Worm (Caenorhabditis elegans) whole organism, L1 larva: ENCODE data around the gene srt-47.

Experiments used
- F16B12.6 ChIP-seq: fragments of 150-350 bp; optimal IDR thresholded peaks from 2 replicates; lab custom pipeline; 2014; ENCODE audit warnings: missing biosample characterization, missing genetic modification characterization
- aly-2 ChIP-seq: fragments of 150-350 bp; optimal IDR thresholded peaks from 2 replicates; lab custom pipeline; 2014; ENCODE audit warnings: missing biosample characterization, missing genetic modification characterization
- blmp-1 ChIP-seq: fragments of 150-350 bp; optimal IDR thresholded peaks from 2 replicates; lab custom pipeline; 2014; ENCODE audit warnings: missing biosample characterization, missing genetic modification characterization
- ceh-82 ChIP-seq, 3 experiments: fragments of 150-350 bp in 1 of 3; sonication (generic microtip) in 2 of 3; optimal IDR thresholded peaks; 2 replicates each; lab custom pipeline; 2014 to 2017; ENCODE audit warnings: missing biosample characterization in 3 of 3, missing genetic modification characterization in 3 of 3
- ceh-88 ChIP-seq: fragments of 200-800 bp; sonication (Bioruptor generic); IDR thresholded peaks from 2 replicates; pipeline ENCODE4 v1.3.6; 2022; ENCODE audit warnings: missing genetic modification characterization, missing compliant biosample characterization
- ceh-90 ChIP-seq: sonication (generic microtip); optimal IDR thresholded peaks from 2 replicates; lab custom pipeline; 2016; ENCODE audit warnings: missing genetic modification characterization, missing compliant biosample characterization
- ces-1 ChIP-seq: fragments of 150-350 bp; optimal IDR thresholded peaks from 2 replicates; lab custom pipeline; 2014; ENCODE audit warnings: missing biosample characterization, missing genetic modification reagents, missing genetic modification characterization
- efl-1 ChIP-seq, 4 experiments: fragments of 150-350 bp; optimal IDR thresholded peaks in 3 of 4; peaks in 1 of 4; 1 replicate in 1 of 4; 2 replicates in 3 of 4; lab custom pipeline; 2014; ENCODE audit warnings: missing biosample characterization in 2 of 4, missing genetic modification characterization in 2 of 4, missing genetic modification reagents in 2 of 4
- egl-13 ChIP-seq: sonication (generic microtip); optimal IDR thresholded peaks from 2 replicates; lab custom pipeline; 2016; ENCODE audit warnings: missing genotype, missing genetic modification reagents, missing genetic modification characterization, missing compliant biosample characterization
- egl-27 ChIP-seq, 2 experiments: fragments of 150-350 bp in 1 of 2; sonication (generic microtip); optimal IDR thresholded peaks; 3 replicates each; lab custom pipeline; 2017 to 2018; ENCODE audit warnings: missing biosample characterization in 2 of 2, missing genetic modification characterization in 2 of 2, missing genetic modification reagents in 2 of 2
- elt-2 ChIP-seq: sonication (generic microtip); optimal IDR thresholded peaks from 2 replicates; lab custom pipeline; 2016; ENCODE audit warnings: missing genetic modification characterization, mild to moderate bottlenecking, inconsistent platforms, missing compliant biosample characterization, missing genetic modification reagents
- fkh-10 ChIP-seq: sonication (generic microtip); optimal IDR thresholded peaks from 2 replicates; lab custom pipeline; 2017; ENCODE audit warnings: missing biosample characterization, missing genetic modification reagents, missing genetic modification characterization
- fkh-4 ChIP-seq: sonication (generic microtip); optimal IDR thresholded peaks from 2 replicates; lab custom pipeline; 2016; ENCODE audit warnings: missing compliant biosample characterization, missing genetic modification characterization, borderline replicate concordance
- fkh-8 ChIP-seq: sonication (generic microtip); optimal IDR thresholded peaks from 2 replicates; lab custom pipeline; 2016; ENCODE audit warnings: mild to moderate bottlenecking, missing genetic modification characterization, missing compliant biosample characterization
- grh-1 ChIP-seq: fragments of 200-800 bp; sonication (Bioruptor generic); IDR thresholded peaks from 2 replicates; pipeline ENCODE4 v1.3.6; 2022; ENCODE audit warnings: missing genetic modification reagents, missing genetic modification characterization, missing compliant biosample characterization
- hlh-17 ChIP-seq: fragments of 200-800 bp; sonication (Bioruptor generic); optimal IDR thresholded peaks from 2 replicates; lab custom pipeline; 2018; ENCODE audit warnings: missing genetic modification characterization, mild to moderate bottlenecking, missing compliant biosample characterization, moderate library complexity, borderline replicate concordance
- hlh-4 ChIP-seq: sonication (generic microtip); optimal IDR thresholded peaks from 2 replicates; lab custom pipeline; 2016; ENCODE audit warnings: mild to moderate bottlenecking, missing genetic modification characterization, missing compliant biosample characterization
- hpl-2 ChIP-seq: fragments of 150-350 bp; optimal IDR thresholded peaks from 2 replicates; lab custom pipeline; 2014; ENCODE audit warnings: missing biosample characterization, missing genetic modification reagents, missing genetic modification characterization
- jun-1 ChIP-seq: fragments of 150-350 bp; optimal IDR thresholded peaks from 2 replicates; lab custom pipeline; 2014; ENCODE audit warnings: missing biosample characterization, missing genetic modification reagents, missing genetic modification characterization
- lin-13 ChIP-seq: fragments of 150-350 bp; optimal IDR thresholded peaks from 2 replicates; lab custom pipeline; 2014; ENCODE audit warnings: missing biosample characterization, missing genetic modification reagents, missing genetic modification characterization
- lin-14 ChIP-seq: fragments of 200-800 bp; sonication (Bioruptor generic); optimal IDR thresholded peaks from 2 replicates; lab custom pipeline; 2018; ENCODE audit warnings: mild to moderate bottlenecking, missing genetic modification characterization, moderate library complexity, missing compliant biosample characterization
- lin-15B ChIP-seq: fragments of 150-350 bp; sonication (generic microtip); optimal IDR thresholded peaks from 3 replicates; lab custom pipeline; 2014; ENCODE audit warnings: missing biosample characterization, missing genetic modification characterization
- lin-35 ChIP-seq, 2 experiments: fragments of 150-350 bp; optimal IDR thresholded peaks; 2 replicates each; lab custom pipeline; 2014; ENCODE audit warnings: missing biosample characterization in 2 of 2, missing genetic modification characterization in 2 of 2, missing genetic modification reagents in 2 of 2
- lin-39 ChIP-seq: fragments of 150-350 bp; optimal IDR thresholded peaks from 2 replicates; lab custom pipeline; 2014; ENCODE audit warnings: missing biosample characterization, missing genetic modification reagents, missing genetic modification characterization
- lsy-2 ChIP-seq, 2 experiments: fragments of 150-350 bp; optimal IDR thresholded peaks; 2 replicates each; lab custom pipeline; 2014; ENCODE audit warnings: missing biosample characterization in 2 of 2, missing genetic modification characterization in 2 of 2
- mep-1 ChIP-seq: fragments of 150-350 bp; optimal IDR thresholded peaks from 2 replicates; lab custom pipeline; 2014; ENCODE audit warnings: missing biosample characterization, missing genetic modification characterization
- nhr-19 ChIP-seq: fragments of 200-800 bp; sonication (Bioruptor generic); conservative IDR thresholded peaks from 2 replicates; pipeline ENCODE4 v1.3.6; 2022; ENCODE audit warnings: missing genetic modification characterization, missing compliant biosample characterization
- nhr-28 ChIP-seq: fragments of 150-350 bp; optimal IDR thresholded peaks from 2 replicates; lab custom pipeline; 2014; ENCODE audit warnings: missing biosample characterization, missing genetic modification characterization
- nhr-47 ChIP-seq: sonication (generic microtip); optimal IDR thresholded peaks from 2 replicates; lab custom pipeline; 2016; ENCODE audit warnings: mild to moderate bottlenecking, missing genetic modification characterization, moderate library complexity, missing compliant biosample characterization
- nhr-71 ChIP-seq: sonication (generic microtip); optimal IDR thresholded peaks from 2 replicates; lab custom pipeline; 2016; ENCODE audit warnings: mild to moderate bottlenecking, missing genetic modification characterization, moderate library complexity, missing compliant biosample characterization
- nhr-76 ChIP-seq: sonication (generic microtip); optimal IDR thresholded peaks from 2 replicates; lab custom pipeline; 2017; ENCODE audit warnings: missing biosample characterization, missing genetic modification characterization
- nhr-77 ChIP-seq: fragments of 150-350 bp; optimal IDR thresholded peaks from 2 replicates; lab custom pipeline; 2014; ENCODE audit warnings: missing biosample characterization, missing genetic modification characterization
- pag-3 ChIP-seq: sonication (generic microtip); optimal IDR thresholded peaks from 2 replicates; lab custom pipeline; 2017; ENCODE audit warnings: missing genetic modification characterization, mild to moderate bottlenecking, missing compliant biosample characterization, antibody characterized with exemption, borderline replicate concordance; ENCODE audit not compliant: insufficient read depth
- pax-3 ChIP-seq: fragments of 200-800 bp; sonication (Bioruptor generic); optimal IDR thresholded peaks from 2 replicates; lab custom pipeline; 2018; ENCODE audit warnings: mild to moderate bottlenecking, missing genetic modification characterization, moderate library complexity, missing compliant biosample characterization
- rnt-1 ChIP-seq: sonication (generic microtip); optimal IDR thresholded peaks from 2 replicates; lab custom pipeline; 2016; ENCODE audit warnings: mild to moderate bottlenecking, missing genetic modification characterization, moderate library complexity, missing compliant biosample characterization
- snpc-4 ChIP-seq: fragments of 150-350 bp; optimal IDR thresholded peaks from 2 replicates; lab custom pipeline; 2014; ENCODE audit warnings: missing biosample characterization, missing genetic modification characterization
- snu-23 ChIP-seq: sonication (generic microtip); optimal IDR thresholded peaks from 2 replicates; lab custom pipeline; 2016; ENCODE audit warnings: missing genetic modification characterization, missing compliant biosample characterization
- sptf-1 ChIP-seq: fragments of 150-350 bp; optimal IDR thresholded peaks from 2 replicates; lab custom pipeline; 2014; ENCODE audit warnings: missing biosample characterization, missing genetic modification characterization
- sup-37 ChIP-seq: fragments of 200-800 bp; sonication (Bioruptor generic); optimal IDR thresholded peaks from 2 replicates; lab custom pipeline; 2018; ENCODE audit warnings: mild to moderate bottlenecking, missing genetic modification characterization, missing compliant biosample characterization
- swsn-7 ChIP-seq: sonication (generic microtip); optimal IDR thresholded peaks from 2 replicates; lab custom pipeline; 2016; ENCODE audit warnings: missing genetic modification characterization, missing compliant biosample characterization
- unc-130 ChIP-seq: fragments of 150-350 bp; optimal IDR thresholded peaks from 2 replicates; lab custom pipeline; 2017; ENCODE audit warnings: missing biosample characterization, missing genetic modification characterization, inconsistent platforms
- unc-30 ChIP-seq: sonication (generic microtip); optimal IDR thresholded peaks from 2 replicates; lab custom pipeline; 2017; ENCODE audit warnings: missing biosample characterization, missing genetic modification characterization
- unc-62 ChIP-seq: fragments of 150-350 bp; optimal IDR thresholded peaks from 2 replicates; lab custom pipeline; 2014; ENCODE audit warnings: missing biosample characterization, missing genetic modification reagents, missing genetic modification characterization
- unc-86 ChIP-seq: sonication (generic microtip); optimal IDR thresholded peaks from 2 replicates; lab custom pipeline; 2016; ENCODE audit warnings: missing genetic modification characterization, missing compliant biosample characterization
- xbp-1 ChIP-seq: sonication (generic microtip); optimal IDR thresholded peaks from 2 replicates; lab custom pipeline; 2016; ENCODE audit warnings: missing genetic modification characterization, missing compliant biosample characterization
- ztf-11 ChIP-seq, 2 experiments: sonication (generic microtip); optimal IDR thresholded peaks; 2 replicates each; lab custom pipeline; 2016 to 2017; ENCODE audit warnings: missing genetic modification characterization in 2 of 2, missing biosample characterization in 1 of 2, missing compliant biosample characterization in 1 of 2
- ztf-4 ChIP-seq: fragments of 150-350 bp; optimal IDR thresholded peaks from 2 replicates; lab custom pipeline; 2014; ENCODE audit warnings: missing biosample characterization, missing genetic modification characterization

srt-47 gene

ce11 chrIV:15025384-15025783 is 27.8 kb downstream of the srt-47 start, which contains the start of gene fcd-2 (continued):
- TF ChIP-seq ztf-11 (tag; optimal IDR thresholded peaks at IDR 0.05; lab: Kevin White, UChicago) (no peak), ceh-88 (GFP tag; lab: Robert Waterston, UW) (no peak), unc-62 (GFP tag; lab: Kevin White, UChicago) (no peak), sptf-1 (tag; lab: Kevin White, UChicago) (no peak), lin-13 (GFP tag; lab: Kevin White, UChicago) (peak; percentile 30), lin-35 (GFP tag; optimal IDR thresholded peaks at IDR 0.05; lab: Kevin White, UChicago) (peak; percentile 89 to 95), nhr-19 (GFP tag; lab: Robert Waterston, UW) (no peak), mep-1 (peak; percentile 79), grh-1 (GFP tag; lab: Robert Waterston, UW) (no peak), egl-13 (tag; lab: Kevin White, UChicago) (peak; percentile 4), ceh-82 (tag; optimal IDR thresholded peaks at IDR 0.05; lab: Kevin White, UChicago) (peak in 2 of 3 experiments; percentile 25 to 55), F16B12.6 (peak; percentile 58), unc-30 (tag; lab: Kevin White, UChicago) (no peak), nhr-76 (tag; lab: Kevin White, UChicago) (no peak), nhr-77 (peak; percentile 10), rnt-1 (peak; percentile 35), lin-39 (tag; lab: Kevin White, UChicago) (no peak), aly-2 (tag; lab: Kevin White, UChicago) (peak; percentile 18), efl-1 (optimal IDR thresholded peaks at IDR 0.05; lab: Kevin White, UChicago) (peak; percentile 92 to 94), efl-1 (GFP tag; optimal IDR thresholded peaks at IDR 0.05 in 1 of 2; lab: Kevin White, UChicago) (peak; percentile 91 to 99), unc-86 (tag; lab: Kevin White, UChicago) (no peak), hpl-2 (no peak), ces-1 (no peak)
- TF ChIP-seq, all 84 proteins: peak for 28

- TF ChIP-seq xbp-1 (tag; lab: Kevin White, UChicago) (no peak), hlh-17 (GFP tag; lab: Kevin White, UChicago) (no peak), mep-1 (no peak), ceh-90 (tag; lab: Kevin White, UChicago) (no peak), nhr-71 (no peak), unc-130 (no peak), ceh-88 (GFP tag; lab: Robert Waterston, UW) (no peak), fkh-4 (no peak)
- TF ChIP-seq, all 84 proteins: peak for 0
Measured at ce11 chrIV:15024426-15024825, 28.7 kb downstream of the srt-47 start.

ce11 chrIV:15020958-15021357 is 32.2 kb downstream of the srt-47 start:
- no peak for TF ChIP-seq jun-1 (tag; lab: Kevin White, UChicago)
- no peak for TF ChIP-seq ztf-4 (tag; lab: Kevin White, UChicago)
- TF ChIP-seq lin-15B (tag; lab: Kevin White, UChicago): no peak
- no peak for TF ChIP-seq egl-27 (tag; optimal IDR thresholded peaks at IDR 0.05; lab: Kevin White, UChicago)
- TF ChIP-seq nhr-19 (GFP tag; lab: Robert Waterston, UW): no peak
- no peak for TF ChIP-seq sup-37 (GFP tag; lab: Kevin White, UChicago)
- TF ChIP-seq pag-3: no peak
- TF ChIP-seq lin-35 (GFP tag; optimal IDR thresholded peaks at IDR 0.05; lab: Kevin White, UChicago): peak in 1 of 2 experiments; percentile 34
- no peak for TF ChIP-seq elt-2 (tag; lab: Kevin White, UChicago)
- TF ChIP-seq snu-23 (GFP tag; lab: Kevin White, UChicago): peak; percentile 10
- TF ChIP-seq lin-14 (GFP tag; lab: Kevin White, UChicago): peak; percentile 79
- TF ChIP-seq fkh-10 (GFP tag; lab: Kevin White, UChicago): peak; percentile 67
- peak; percentile 22 for TF ChIP-seq unc-86 (tag; lab: Kevin White, UChicago)
- TF ChIP-seq efl-1 (optimal IDR thresholded peaks at IDR 0.05; lab: Kevin White, UChicago): peak; percentile 12 to 34
- peak in 1 of 2 experiments; percentile 19 for TF ChIP-seq efl-1 (GFP tag; optimal IDR thresholded peaks at IDR 0.05 in 1 of 2; lab: Kevin White, UChicago)
- TF ChIP-seq snpc-4 (tag; lab: Kevin White, UChicago): no peak
- TF ChIP-seq nhr-71: peak; percentile 44
- TF ChIP-seq hlh-4 (tag; lab: Kevin White, UChicago): no peak
- peak; percentile 29 for TF ChIP-seq nhr-47 (tag; lab: Kevin White, UChicago)
- TF ChIP-seq ceh-82 (tag; optimal IDR thresholded peaks at IDR 0.05; lab: Kevin White, UChicago): peak in 1 of 3 experiments; percentile 66
- no peak for TF ChIP-seq nhr-28 (tag; lab: Kevin White, UChicago)
- peak; percentile 3 for TF ChIP-seq pax-3
- no peak for TF ChIP-seq hlh-17 (GFP tag; lab: Kevin White, UChicago)
- TF ChIP-seq fkh-8: peak; percentile 75
- TF ChIP-seq ztf-11 (tag; optimal IDR thresholded peaks at IDR 0.05; lab: Kevin White, UChicago): no peak
- no peak for TF ChIP-seq blmp-1 (tag; lab: Kevin White, UChicago)
- TF ChIP-seq lsy-2 (tag; optimal IDR thresholded peaks at IDR 0.05; lab: Kevin White, UChicago): peak in 1 of 2 experiments; percentile 56
- no peak for TF ChIP-seq sptf-1 (tag; lab: Kevin White, UChicago)
- peak; percentile 53 for TF ChIP-seq swsn-7 (tag; lab: Kevin White, UChicago)
- peak; percentile 45 for TF ChIP-seq egl-13 (tag; lab: Kevin White, UChicago)
- no peak for TF ChIP-seq hpl-2
